Fruit fly (Drosophila melanogaster) whole organism, embryonic: ENCODE data around the gene Cp36.

Experiments
- Asciz ChIP-seq: fragments of 200-800 bp; sonication (Bioruptor generic); optimal IDR thresholded peaks from 2 replicates; lab custom pipeline; 2017; ENCODE audit warnings: missing biosample characterization, mild to moderate bottlenecking, missing genetic modification characterization, missing genetic modification reagents
- CG1024 ChIP-seq: fragments of 200-800 bp; sonication (Bioruptor generic); IDR thresholded peaks from 2 replicates; pipeline ENCODE4 v1.3.6; 2022; ENCODE audit warnings: missing biosample characterization, missing genetic modification characterization
- CG10979 ChIP-seq: fragments of 200-800 bp; sonication (Bioruptor generic); optimal IDR thresholded peaks from 2 replicates; lab custom pipeline; 2018; ENCODE audit warnings: missing biosample characterization, mild to moderate bottlenecking, missing genetic modification characterization, moderate library complexity
- CG11504 ChIP-seq: fragments of 200-800 bp; sonication (Bioruptor generic); optimal IDR thresholded peaks from 3 replicates; lab custom pipeline; 2019; ENCODE audit warnings: missing biosample characterization, mild to moderate bottlenecking, missing genetic modification characterization, moderate library complexity
- CG11560 ChIP-seq: fragments of 200-800 bp; sonication (Bioruptor generic); IDR thresholded peaks from 3 replicates; pipeline ENCODE4 v1.3.6; 2022; ENCODE audit warnings: missing biosample characterization, missing genetic modification characterization
- CG11696 ChIP-seq: fragments of 200-800 bp; sonication (Bioruptor generic); IDR thresholded peaks from 2 replicates; pipeline ENCODE4 v1.3.6; 2022; ENCODE audit warnings: missing biosample characterization, missing genetic modification characterization
- CG12155 ChIP-seq: fragments of 200-800 bp; sonication (Bioruptor generic); optimal IDR thresholded peaks from 3 replicates; lab custom pipeline; 2016; ENCODE audit warnings: missing biosample characterization, missing genetic modification characterization
- CG13894 ChIP-seq: fragments of 200-800 bp; sonication (Bioruptor generic); optimal IDR thresholded peaks from 3 replicates; lab custom pipeline; 2018; ENCODE audit warnings: missing biosample characterization, mild to moderate bottlenecking, missing genetic modification characterization, moderate library complexity
- CG17186 ChIP-seq: fragments of 200-800 bp; sonication (Bioruptor generic); optimal IDR thresholded peaks from 3 replicates; lab custom pipeline; 2017; ENCODE audit warnings: missing biosample characterization, missing genetic modification reagents, missing genetic modification characterization
- CG1832 ChIP-seq: fragments of 200-800 bp; sonication (Bioruptor generic); optimal IDR thresholded peaks from 2 replicates; lab custom pipeline; 2017; ENCODE audit warnings: missing biosample characterization, mild to moderate bottlenecking, missing genetic modification characterization, inconsistent platforms
- CG2116 ChIP-seq: fragments of 200-800 bp; sonication (Bioruptor generic); optimal IDR thresholded peaks from 3 replicates; lab custom pipeline; 2018; ENCODE audit warnings: missing biosample characterization, mild to moderate bottlenecking, missing genetic modification characterization
- CG30431 ChIP-seq: fragments of 200-800 bp; sonication (Bioruptor generic); optimal IDR thresholded peaks from 2 replicates; lab custom pipeline; 2017; ENCODE audit warnings: missing biosample characterization, missing genetic modification characterization
- CG32767 ChIP-seq: fragments of 200-800 bp; sonication (Bioruptor generic); IDR thresholded peaks from 2 replicates; pipeline ENCODE4 v1.3.6; 2022; ENCODE audit warnings: missing biosample characterization, missing genetic modification characterization
- CG3281 ChIP-seq: fragments of 200-800 bp; sonication (Bioruptor generic); optimal IDR thresholded peaks from 3 replicates; lab custom pipeline; 2017; ENCODE audit warnings: missing biosample characterization, mild to moderate bottlenecking, missing genetic modification characterization
- CG34376 ChIP-seq: fragments of 200-800 bp; sonication (Bioruptor generic); optimal IDR thresholded peaks from 2 replicates; lab custom pipeline; 2018; ENCODE audit warnings: missing biosample characterization, mild to moderate bottlenecking, missing genetic modification characterization
- CG6272 ChIP-seq: fragments of 200-800 bp; sonication (Bioruptor generic); IDR thresholded peaks from 2 replicates; pipeline ENCODE4 v1.3.6; 2022; ENCODE audit warnings: missing biosample characterization, missing genetic modification characterization
- CG9797 ChIP-seq: fragments of 200-800 bp; sonication (Bioruptor generic); optimal IDR thresholded peaks from 3 replicates; lab custom pipeline; 2018; ENCODE audit warnings: missing biosample characterization, mild to moderate bottlenecking, missing genetic modification characterization
- CoRest ChIP-seq: fragments of 200-800 bp; sonication (Bioruptor generic); optimal IDR thresholded peaks from 3 replicates; lab custom pipeline; 2018; ENCODE audit warnings: missing biosample characterization, mild to moderate bottlenecking, missing genetic modification characterization, moderate library complexity
- Dad ChIP-seq: fragments of 200-800 bp; sonication (Bioruptor generic); optimal IDR thresholded peaks from 3 replicates; lab custom pipeline; 2016; ENCODE audit warnings: missing biosample characterization, missing genetic modification characterization
- Deaf1 ChIP-seq: fragments of 200-800 bp; optimal IDR thresholded peaks from 3 replicates; lab custom pipeline; 2019; ENCODE audit warnings: missing biosample characterization, mild to moderate bottlenecking, missing genetic modification characterization, moderate library complexity
- Fer3 ChIP-seq: fragments of 200-800 bp; sonication (Bioruptor generic); optimal IDR thresholded peaks from 2 replicates; lab custom pipeline; 2018; ENCODE audit warnings: missing biosample characterization, mild to moderate bottlenecking, missing genetic modification characterization, moderate library complexity
- HLH4C ChIP-seq: fragments of 200-800 bp; sonication (Bioruptor generic); IDR thresholded peaks from 3 replicates; pipeline ENCODE4 v1.3.6; 2022; ENCODE audit warnings: missing biosample characterization, missing genetic modification characterization; ENCODE audit not compliant: partially characterized antibody
- Hand ChIP-seq: fragments of 200-800 bp; sonication (Bioruptor generic); optimal IDR thresholded peaks from 2 replicates; lab custom pipeline; 2017; ENCODE audit warnings: mild to moderate bottlenecking, missing biosample characterization, missing genetic modification reagents, missing genetic modification characterization
- Med ChIP-seq: fragments of 200-800 bp; sonication (Bioruptor generic); peaks from one replicate; lab custom pipeline; 2016; ENCODE audit warnings: missing biosample characterization, missing genetic modification characterization, mild to moderate bottlenecking, inconsistent platforms, moderate library complexity
- Nf-YB ChIP-seq: fragments of 200-800 bp; sonication (Bioruptor generic); optimal IDR thresholded peaks from 3 replicates; lab custom pipeline; 2019; ENCODE audit warnings: missing biosample characterization, mild to moderate bottlenecking, missing genetic modification characterization, moderate library complexity
- Sin3A ChIP-seq: fragments of >200 bp; optimal IDR thresholded peaks from 2 replicates; lab custom pipeline; 2018
- Stat92E ChIP-seq, 3 experiments: fragments of >200 bp in 2 of 3; fragments of 200-800 bp in 1 of 3; sonication (Bioruptor generic) in 1 of 3; optimal IDR thresholded peaks; 2 replicates each; lab custom pipeline; 2017 to 2019; ENCODE audit warnings: missing biosample characterization in 3 of 3, missing genetic modification characterization in 3 of 3, mild to moderate bottlenecking in 1 of 3, moderate library complexity in 1 of 3
- Xbp1 ChIP-seq: fragments of 200-800 bp; sonication (Bioruptor generic); optimal IDR thresholded peaks from 3 replicates; lab custom pipeline; 2016; ENCODE audit warnings: missing biosample characterization, mild to moderate bottlenecking, missing genetic modification characterization
- aop ChIP-seq: fragments of 200-800 bp; sonication (Bioruptor generic); IDR thresholded peaks from 2 replicates; pipeline ENCODE4 v1.3.6; 2022; ENCODE audit warnings: missing biosample characterization, missing genetic modification characterization
- ap ChIP-seq: fragments of 200-800 bp; sonication (Bioruptor generic); IDR thresholded peaks from 2 replicates; pipeline ENCODE4 v1.3.6; 2022; ENCODE audit warnings: missing biosample characterization, missing genetic modification characterization
- ato ChIP-seq: fragments of 200-800 bp; sonication (Bioruptor generic); IDR thresholded peaks from 2 replicates; pipeline ENCODE4 v1.3.6; 2022; ENCODE audit warnings: missing biosample characterization, missing genetic modification characterization; ENCODE audit not compliant: partially characterized antibody
- dati ChIP-seq: fragments of 200-800 bp; sonication (Bioruptor generic); IDR thresholded peaks from 2 replicates; pipeline ENCODE4 v1.3.6; 2022; ENCODE audit warnings: missing biosample characterization, missing genetic modification characterization
- dmrt99B ChIP-seq: fragments of 200-800 bp; sonication (Bioruptor generic); optimal IDR thresholded peaks from 2 replicates; lab custom pipeline; 2018; ENCODE audit warnings: missing biosample characterization, mild to moderate bottlenecking, missing genetic modification characterization, moderate library complexity
- ems ChIP-seq: fragments of 200-800 bp; sonication (Bioruptor generic); optimal IDR thresholded peaks from 3 replicates; lab custom pipeline; 2016; ENCODE audit warnings: missing biosample characterization, missing genetic modification characterization
- fru ChIP-seq: fragments of >200 bp; optimal IDR thresholded peaks from 2 replicates; lab custom pipeline; 2017
- knrl ChIP-seq: fragments of 200-800 bp; sonication (Bioruptor generic); IDR thresholded peaks from 3 replicates; pipeline ENCODE4 v1.3.6; 2022; ENCODE audit warnings: missing biosample characterization, missing genetic modification characterization; ENCODE audit not compliant: partially characterized antibody
- lola ChIP-seq, 3 experiments: fragments of >200 bp in 2 of 3; fragments of 200-800 bp in 1 of 3; sonication (Bioruptor generic) in 1 of 3; optimal IDR thresholded peaks; 2 replicates each; lab custom pipeline; 2017 to 2019; ENCODE audit warnings: missing biosample characterization in 3 of 3, missing genetic modification characterization in 3 of 3, mild to moderate bottlenecking in 1 of 3, moderate library complexity in 1 of 3
- nerfin-1 ChIP-seq: fragments of 200-800 bp; sonication (Bioruptor generic); optimal IDR thresholded peaks from 3 replicates; lab custom pipeline; 2019; ENCODE audit warnings: missing biosample characterization, mild to moderate bottlenecking, missing genetic modification characterization, moderate library complexity
- oc ChIP-seq: fragments of 200-800 bp; sonication (Bioruptor generic); optimal IDR thresholded peaks from 2 replicates; lab custom pipeline; 2018; ENCODE audit warnings: missing biosample characterization, mild to moderate bottlenecking, missing genetic modification characterization, moderate library complexity
- peb ChIP-seq: fragments of 200-800 bp; sonication (Bioruptor generic); IDR thresholded peaks from 2 replicates; pipeline ENCODE4 v1.3.6; 2022; ENCODE audit warnings: missing biosample characterization, missing genetic modification characterization
- phol ChIP-seq: fragments of 200-800 bp; sonication (Bioruptor generic); optimal IDR thresholded peaks from 3 replicates; lab custom pipeline; 2018; ENCODE audit warnings: missing biosample characterization, mild to moderate bottlenecking, missing genetic modification characterization, moderate library complexity
- rib ChIP-seq: fragments of 200-800 bp; sonication (Bioruptor generic); IDR thresholded peaks from 2 replicates; pipeline ENCODE4 v1.3.6; 2022; ENCODE audit warnings: missing biosample characterization, missing genetic modification characterization
- shn ChIP-seq: fragments of 200-800 bp; sonication (Bioruptor generic); optimal IDR thresholded peaks from 3 replicates; lab custom pipeline; 2016; ENCODE audit warnings: missing biosample characterization, missing genetic modification characterization
- sima ChIP-seq: fragments of 200-800 bp; sonication (Bioruptor generic); optimal IDR thresholded peaks from 2 replicates; lab custom pipeline; 2016; ENCODE audit warnings: missing biosample characterization, missing genetic modification characterization
- sob ChIP-seq: fragments of 200-800 bp; sonication (Bioruptor generic); IDR thresholded peaks from 2 replicates; pipeline ENCODE4 v1.3.6; 2022; ENCODE audit warnings: missing biosample characterization, missing genetic modification characterization
- wek ChIP-seq: fragments of 200-800 bp; sonication (Bioruptor generic); optimal IDR thresholded peaks from 3 replicates; lab custom pipeline; 2018; ENCODE audit warnings: missing biosample characterization, mild to moderate bottlenecking, missing genetic modification characterization, moderate library complexity
- z ChIP-seq: fragments of 200-800 bp; sonication (Bioruptor generic); IDR thresholded peaks from 3 replicates; pipeline ENCODE4 v1.3.6; 2022; ENCODE audit warnings: missing biosample characterization, missing genetic modification characterization
- zfh1 ChIP-seq: fragments of 200-800 bp; sonication (Bioruptor generic); IDR thresholded peaks from 3 replicates; pipeline ENCODE4 v1.3.6; 2022; ENCODE audit warnings: missing biosample characterization, missing genetic modification characterization

The Cp36 gene

DNA sequence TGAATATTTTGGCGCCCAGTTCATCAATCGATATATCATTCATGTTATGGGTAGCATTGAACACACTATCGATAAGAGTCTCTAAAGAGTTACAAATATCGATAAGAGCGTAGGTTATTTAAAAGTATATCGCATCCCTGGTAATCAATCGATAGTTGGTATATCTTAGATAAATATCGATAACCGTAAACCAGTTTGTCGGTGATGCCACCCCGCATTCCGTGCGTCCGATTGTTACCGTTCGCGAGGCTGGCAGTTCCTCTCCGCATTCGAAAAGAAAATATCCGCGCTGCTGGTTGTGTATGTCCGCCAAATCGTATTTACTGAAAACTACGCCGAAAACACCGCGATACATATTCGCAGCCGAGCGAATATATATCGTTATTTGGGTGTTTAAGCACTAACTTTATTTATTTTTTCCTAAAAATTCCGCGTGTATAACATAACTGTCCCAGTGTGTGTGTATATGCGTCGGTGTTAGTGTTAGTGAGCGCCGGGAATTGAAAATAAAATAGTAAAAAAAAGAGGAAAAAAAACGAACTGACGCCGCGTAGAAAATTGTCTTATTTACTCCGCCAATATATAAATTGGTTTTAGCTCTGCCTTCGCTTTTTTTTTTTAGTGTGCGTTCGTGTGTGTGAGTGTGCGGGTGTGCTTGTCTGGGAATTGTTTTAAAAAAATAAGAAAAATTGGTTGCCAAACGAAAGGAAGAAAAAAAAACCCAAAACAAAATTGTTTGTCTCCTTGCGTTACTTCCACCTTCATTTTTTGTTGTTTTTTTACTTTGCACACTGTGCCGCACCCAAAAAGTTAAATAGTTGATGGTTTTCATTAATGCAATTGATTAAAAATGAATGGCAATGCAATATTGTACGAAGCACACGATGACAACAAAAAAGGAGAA lies 38.3 kb downstream of the Cp36 start, which contains the start of gene Nrg (continued):
- TF ChIP-seq ato (GFP tag; lab: Robert Waterston, UW) = peak; percentile 98
- TF ChIP-seq z (GFP tag; lab: Robert Waterston, UW) = peak; percentile 49; the same call in 1 of the 3 replicates
- peak; percentile 19 for TF ChIP-seq Fer3
- peak; percentile 28 for TF ChIP-seq CG11504 (tag; lab: Kevin White, UChicago)
- no peak for TF ChIP-seq CG30431 (GFP tag; lab: Kevin White, UChicago)
- peak; percentile 36; the same call in 1 of the 2 replicates for TF ChIP-seq CG1024 (GFP tag; lab: Robert Waterston, UW)
- TF ChIP-seq fru (lab: Kevin White, UChicago) = no peak
- no peak for TF ChIP-seq dati
- TF ChIP-seq wek (GFP tag; lab: Kevin White, UChicago) = peak; percentile 27
- no peak for TF ChIP-seq CG12155 (GFP tag; lab: Kevin White, UChicago)
- peak; percentile 61 for TF ChIP-seq CG13894
- no peak for TF ChIP-seq CG1832 (GFP tag; lab: Kevin White, UChicago)
- TF ChIP-seq CoRest (tag; lab: Kevin White, UChicago) = peak; percentile 34
- peak; percentile 41 for TF ChIP-seq phol
- TF ChIP-seq peb (GFP tag; lab: Robert Waterston, UW) = no peak
- peak; percentile 62; the same call in 1 of the 3 replicates for TF ChIP-seq CG11560 (tag; lab: Robert Waterston, UW)
- TF ChIP-seq CG10979 (tag; lab: Kevin White, UChicago) = peak; percentile 1
- TF ChIP-seq oc (tag; lab: Kevin White, UChicago) = peak; percentile 5
- TF ChIP-seq CG11696 (GFP tag; lab: Robert Waterston, UW) = no peak
- no peak for TF ChIP-seq rib (GFP tag; lab: Robert Waterston, UW)
- no peak for TF ChIP-seq CG32767
- TF ChIP-seq Sin3A (lab: Kevin White, UChicago) = peak; percentile 10
- TF ChIP-seq knrl (GFP tag; lab: Robert Waterston, UW) = peak; percentile 98
- TF ChIP-seq sima (GFP tag; lab: Kevin White, UChicago) = no peak
- TF ChIP-seq Hand (GFP tag; lab: Kevin White, UChicago) = no peak
- no peak for TF ChIP-seq lola (GFP tag; optimal IDR thresholded peaks at IDR 0.05; lab: Kevin White, UChicago)
- peak; percentile 13 for TF ChIP-seq Nf-YB (GFP tag; lab: Kevin White, UChicago)
- peak; percentile 58 for TF ChIP-seq CG34376 (GFP tag; lab: Kevin White, UChicago)
- peak; percentile 20 for TF ChIP-seq ems (GFP tag; lab: Kevin White, UChicago)
- peak; percentile 51 for TF ChIP-seq CG9797 (GFP tag; lab: Kevin White, UChicago)
- TF ChIP-seq Asciz (GFP tag; lab: Kevin White, UChicago) = no peak
- peak; percentile 92 for TF ChIP-seq CG2116
- peak; percentile 21 for TF ChIP-seq Xbp1 (GFP tag; lab: Kevin White, UChicago)
- peak; percentile 61 for TF ChIP-seq sob (GFP tag; lab: Robert Waterston, UW)
- TF ChIP-seq Stat92E (GFP tag; optimal IDR thresholded peaks at IDR 0.05; lab: Kevin White, UChicago) = peak in 1 of 3 experiments; percentile 57
- TF ChIP-seq CG3281 (GFP tag; lab: Kevin White, UChicago) = peak; percentile 28
- TF ChIP-seq Med (GFP tag; lab: Kevin White, UChicago) = peak; percentile 89
- peak; percentile 13 for TF ChIP-seq dmrt99B (tag; lab: Kevin White, UChicago)
- TF ChIP-seq HLH4C (GFP tag; lab: Robert Waterston, UW) = peak; percentile 99
- TF ChIP-seq Deaf1 (tag; lab: Kevin White, UChicago) = peak; percentile 69
- peak; percentile 21 for TF ChIP-seq shn
- no peak for TF ChIP-seq ap
- TF ChIP-seq aop (GFP tag; lab: Robert Waterston, UW) = peak; percentile 48; the same call in 1 of the 2 replicates
- peak; percentile 57 for TF ChIP-seq nerfin-1 (tag; lab: Kevin White, UChicago)
- TF ChIP-seq CG6272 (GFP tag; lab: Robert Waterston, UW) = no peak
- peak; percentile 73 for TF ChIP-seq CG17186 (GFP tag; lab: Kevin White, UChicago)
- TF ChIP-seq zfh1 (GFP tag; lab: Robert Waterston, UW) = no peak
- TF ChIP-seq Dad = peak; percentile 33
